Fruit fly (Drosophila melanogaster): ENCODE measurements around the gene CG4572.

CG4572 gene

dm6 chr3R:19902926-19903739 lies 38.9 kb upstream of the CG4572 start, which contains the start of gene ClpX (continued):
- peak; percentile 100 for TF ChIP-seq CG12155 (GFP tag; optimal IDR thresholded peaks at IDR 0.05)
- no peak for TF ChIP-seq Meics (GFP tag; optimal IDR thresholded peaks at IDR 0.05)
- TF ChIP-seq E2f1 (GFP tag; IDR thresholded peaks at IDR 0.05), result no peak
- TF ChIP-seq CG9932 (GFP tag; IDR thresholded peaks at IDR 0.05), result no peak
- no peak for TF ChIP-seq Mrtf (GFP tag; IDR thresholded peaks at IDR 0.05)
- no peak for TF ChIP-seq CG18764 (GFP tag; optimal IDR thresholded peaks at IDR 0.05)
- TF ChIP-seq CG4820 (GFP tag; optimal IDR thresholded peaks at IDR 0.05), result no peak
- TF ChIP-seq Hr51 (GFP tag; optimal IDR thresholded peaks at IDR 0.05), result peak in 1 of 2 experiments; percentile 27
- TF ChIP-seq Adf1 (GFP tag; IDR thresholded peaks at IDR 0.05), result peak; percentile 20; the same call in 1 of the 2 replicates
- no peak for TF ChIP-seq dimm (GFP tag; IDR thresholded peaks at IDR 0.05)
- no peak for TF ChIP-seq CG5953 (GFP tag; IDR thresholded peaks at IDR 0.05)
- no peak for TF ChIP-seq shn (GFP tag; optimal IDR thresholded peaks at IDR 0.05)
- peak; percentile 61; the same call in 2 of the 3 replicates for TF ChIP-seq Doc3 (GFP tag; IDR thresholded peaks at IDR 0.05; ENCODE audit: partially characterized antibody)
- peak; percentile 2 for TF ChIP-seq CG33557 (GFP tag; optimal IDR thresholded peaks at IDR 0.05)
- no peak for TF ChIP-seq ase (GFP tag; IDR thresholded peaks at IDR 0.05)
- peak; percentile 68 for TF ChIP-seq stwl (tag; optimal IDR thresholded peaks at IDR 0.05)
- TF ChIP-seq sug (tag; optimal IDR thresholded peaks at IDR 0.05), result peak; percentile 42
- TF ChIP-seq CrebB (tag; optimal IDR thresholded peaks at IDR 0.05), result no peak
- no peak for TF ChIP-seq aop (GFP tag; IDR thresholded peaks at IDR 0.05)
- no peak for TF ChIP-seq CG3407 (GFP tag; optimal IDR thresholded peaks at IDR 0.05)
- TF ChIP-seq cwo (GFP tag; optimal IDR thresholded peaks at IDR 0.05), result no peak
- TF ChIP-seq bab2 (GFP tag; optimal IDR thresholded peaks at IDR 0.05), result no peak
- no peak for TF ChIP-seq Xrp1 (GFP tag; IDR thresholded peaks at IDR 0.05)
- peak; percentile 27 for TF ChIP-seq Fer1 (GFP tag; optimal IDR thresholded peaks at IDR 0.05)
- no peak for TF ChIP-seq jumu (GFP tag; optimal IDR thresholded peaks at IDR 0.05)
- peak; percentile 81 for TF ChIP-seq Med (GFP tag)
- TF ChIP-seq CG12219 (GFP tag; optimal IDR thresholded peaks at IDR 0.05), result no peak
- no peak for TF ChIP-seq CG10462 (GFP tag; optimal IDR thresholded peaks at IDR 0.05)
- TF ChIP-seq tna (GFP tag; IDR thresholded peaks at IDR 0.05; ENCODE audit: partially characterized antibody), result peak; percentile 59
- no peak for TF ChIP-seq gcm (GFP tag; optimal IDR thresholded peaks at IDR 0.05)
- no peak for TF ChIP-seq h (optimal IDR thresholded peaks at IDR 0.05)
- TF ChIP-seq vvl (GFP tag; IDR thresholded peaks at IDR 0.05), result 0 out of 2 replicates have a peak, but pooled peaks have one; percentile 26
- no peak for TF ChIP-seq CG8765 (GFP tag; IDR thresholded peaks at IDR 0.05)
- no peak for TF ChIP-seq CG9727 (GFP tag; optimal IDR thresholded peaks at IDR 0.05)
- no peak for TF ChIP-seq Neu2 (GFP tag; optimal IDR thresholded peaks at IDR 0.05; ENCODE audit: borderline replicate concordance)
- no peak for TF ChIP-seq sim (GFP tag; IDR thresholded peaks at IDR 0.05)
- no peak for TF ChIP-seq tap (tag; optimal IDR thresholded peaks at IDR 0.05)
- TF ChIP-seq sna (GFP tag; IDR thresholded peaks at IDR 0.05; ENCODE audit: partially characterized antibody), result peak; percentile 80
- no peak for TF ChIP-seq Ada2b (GFP tag; IDR thresholded peaks at IDR 0.05)
- TF ChIP-seq sens (GFP tag), result peak; percentile 80
- TF ChIP-seq Rfx (GFP tag; IDR thresholded peaks at IDR 0.05), result 0 out of 2 replicates have a peak, but pooled peaks have one; percentile 14
- TF ChIP-seq Rx (GFP tag; IDR thresholded peaks at IDR 0.05), result no peak
- TF ChIP-seq Spps (tag; optimal IDR thresholded peaks at IDR 0.05), result no peak
- TF ChIP-seq Oaz (GFP tag; IDR thresholded peaks at IDR 0.05), result no peak
- TF ChIP-seq Opbp (GFP tag; IDR thresholded peaks at IDR 0.05; ENCODE audit: partially characterized antibody), result peak; percentile 69
- no peak for TF ChIP-seq Sox100B (GFP tag; optimal IDR thresholded peaks at IDR 0.05)
- no peak for TF ChIP-seq tin (GFP tag; optimal IDR thresholded peaks at IDR 0.05)
- no peak for TF ChIP-seq disco-r (GFP tag; optimal IDR thresholded peaks at IDR 0.05)
- TF ChIP-seq lilli (GFP tag; optimal IDR thresholded peaks at IDR 0.05), result peak; percentile 5
- TF ChIP-seq kay (GFP tag; optimal IDR thresholded peaks at IDR 0.05), result no peak
- TF ChIP-seq tgo (GFP tag; IDR thresholded peaks at IDR 0.05), result no peak
